Fruit fly (Drosophila melanogaster) whole organism, prepupa: ENCODE data around the gene CG32641.

Experiments
- CG10669 ChIP-seq: fragments of 200-800 bp; sonication (Bioruptor generic); optimal IDR thresholded peaks from 3 replicates; lab custom pipeline; 2018; ENCODE audit warnings: missing biosample characterization, mild to moderate bottlenecking, missing genetic modification characterization, moderate library complexity
- CG11294 ChIP-seq: fragments of 200-800 bp; sonication (Bioruptor generic); IDR thresholded peaks from 2 replicates; pipeline ENCODE4 v1.3.6; 2022; ENCODE audit warnings: missing biosample characterization, missing genetic modification characterization
- CG11902 ChIP-seq: fragments of 200-800 bp; sonication (Bioruptor generic); optimal IDR thresholded peaks from 3 replicates; lab custom pipeline; 2016; ENCODE audit warnings: missing biosample characterization, missing genetic modification characterization
- CG15336 ChIP-seq: fragments of 200-800 bp; sonication (Bioruptor generic); IDR thresholded peaks from 2 replicates; pipeline ENCODE4 v1.3.6; 2022; ENCODE audit warnings: missing biosample characterization, missing genetic modification characterization
- CG3032 ChIP-seq: fragments of 200-800 bp; optimal IDR thresholded peaks from 2 replicates; lab custom pipeline; 2019; ENCODE audit warnings: missing biosample characterization, mild to moderate bottlenecking, missing genetic modification characterization, moderate library complexity
- CG32006 ChIP-seq: fragments of 200-800 bp; sonication (Bioruptor generic); optimal IDR thresholded peaks from 3 replicates; lab custom pipeline; 2017; ENCODE audit warnings: missing biosample characterization, mild to moderate bottlenecking, missing genetic modification characterization
- CG34406 ChIP-seq: fragments of 200-800 bp; sonication (Bioruptor generic); optimal IDR thresholded peaks from 3 replicates; lab custom pipeline; 2016; ENCODE audit warnings: missing biosample characterization, missing genetic modification characterization
- CG3919 ChIP-seq: fragments of 200-800 bp; sonication (Bioruptor generic); optimal IDR thresholded peaks from 3 replicates; lab custom pipeline; 2016; ENCODE audit warnings: missing biosample characterization, missing genetic modification characterization
- CG4318 ChIP-seq: fragments of 200-800 bp; sonication (Bioruptor generic); optimal IDR thresholded peaks from 3 replicates; lab custom pipeline; 2017; ENCODE audit warnings: missing biosample characterization, mild to moderate bottlenecking, missing genetic modification characterization
- CG6163 ChIP-seq: fragments of 200-800 bp; sonication (Bioruptor generic); IDR thresholded peaks from 3 replicates; pipeline ENCODE4 v1.3.6; 2022; ENCODE audit warnings: missing biosample characterization, missing genetic modification characterization
- CG6276 ChIP-seq: fragments of 200-800 bp; sonication (Bioruptor generic); optimal IDR thresholded peaks from 2 replicates; lab custom pipeline; 2017; ENCODE audit warnings: missing biosample characterization, mild to moderate bottlenecking, missing genetic modification characterization
- CG6792 ChIP-seq: fragments of 200-800 bp; sonication (Bioruptor generic); optimal IDR thresholded peaks from 3 replicates; lab custom pipeline; 2016; ENCODE audit warnings: missing biosample characterization, missing genetic modification characterization
- CG7368 ChIP-seq: fragments of 200-800 bp; sonication (Bioruptor generic); optimal IDR thresholded peaks from 3 replicates; lab custom pipeline; 2016; ENCODE audit warnings: missing biosample characterization, missing genetic modification characterization
- CG8119 ChIP-seq: fragments of 200-800 bp; sonication (Bioruptor generic); IDR thresholded peaks from 3 replicates; pipeline ENCODE4 v1.3.6; 2022; ENCODE audit warnings: missing biosample characterization, missing genetic modification characterization
- CG8319 ChIP-seq: fragments of 200-800 bp; sonication (Bioruptor generic); optimal IDR thresholded peaks from 3 replicates; lab custom pipeline; 2016; ENCODE audit warnings: missing biosample characterization, missing genetic modification characterization
- CG8632 ChIP-seq: fragments of 200-800 bp; sonication (Bioruptor generic); optimal IDR thresholded peaks from 3 replicates; lab custom pipeline; 2016; ENCODE audit warnings: missing biosample characterization, missing genetic modification characterization
- CG9139 ChIP-seq: fragments of 200-800 bp; sonication (Bioruptor generic); optimal IDR thresholded peaks from 3 replicates; lab custom pipeline; 2017; ENCODE audit warnings: missing biosample characterization, mild to moderate bottlenecking, missing genetic modification characterization
- Ets21C ChIP-seq: fragments of 200-800 bp; sonication (Bioruptor generic); optimal IDR thresholded peaks from 3 replicates; lab custom pipeline; 2016; ENCODE audit warnings: missing biosample characterization, missing genetic modification characterization
- Lpt ChIP-seq: fragments of 200-800 bp; sonication (Bioruptor generic); optimal IDR thresholded peaks from 3 replicates; lab custom pipeline; 2016; ENCODE audit warnings: missing biosample characterization, missing genetic modification characterization
- OdsH ChIP-seq: fragments of 200-800 bp; sonication (Bioruptor generic); optimal IDR thresholded peaks from 3 replicates; lab custom pipeline; 2016; ENCODE audit warnings: missing biosample characterization, missing genetic modification characterization
- Sox102F ChIP-seq: fragments of 200-800 bp; sonication (Bioruptor generic); optimal IDR thresholded peaks from 2 replicates; lab custom pipeline; 2016; ENCODE audit warnings: missing biosample characterization, mild to moderate bottlenecking, missing genetic modification characterization
- Sox15 ChIP-seq: fragments of 200-800 bp; sonication (Bioruptor generic); optimal IDR thresholded peaks from 3 replicates; lab custom pipeline; 2016; ENCODE audit warnings: missing biosample characterization, missing genetic modification characterization
- acj6 ChIP-seq: fragments of 200-800 bp; sonication (Bioruptor generic); optimal IDR thresholded peaks from 3 replicates; lab custom pipeline; 2016; ENCODE audit warnings: missing biosample characterization, missing genetic modification characterization
- eg ChIP-seq: fragments of 200-800 bp; sonication (Bioruptor generic); IDR thresholded peaks from 3 replicates; pipeline ENCODE4 v1.3.6; 2022; ENCODE audit warnings: missing biosample characterization, missing genetic modification characterization
- fd85E ChIP-seq: fragments of 200-800 bp; sonication (Bioruptor generic); optimal IDR thresholded peaks from 3 replicates; lab custom pipeline; 2016; ENCODE audit warnings: missing biosample characterization, missing genetic modification characterization
- fkh ChIP-seq: fragments of 200-800 bp; sonication (Bioruptor generic); optimal IDR thresholded peaks from 3 replicates; lab custom pipeline; 2017; ENCODE audit warnings: missing biosample characterization, mild to moderate bottlenecking, missing genetic modification characterization, moderate library complexity
- net ChIP-seq: fragments of 200-800 bp; sonication (Bioruptor generic); optimal IDR thresholded peaks from 3 replicates; lab custom pipeline; 2016; ENCODE audit warnings: missing biosample characterization, missing genetic modification characterization
- salr ChIP-seq, 2 experiments: fragments of 200-800 bp; sonication (Bioruptor generic); optimal IDR thresholded peaks; 3 replicates each; lab custom pipeline; 2016 to 2018; ENCODE audit warnings: missing biosample characterization in 2 of 2, missing genetic modification characterization in 2 of 2, mild to moderate bottlenecking in 1 of 2
- ss ChIP-seq, 2 experiments: fragments of 200-800 bp; sonication (Bioruptor generic); optimal IDR thresholded peaks; 2 replicates in 1 of 2; 3 replicates in 1 of 2; lab custom pipeline; 2017 to 2018; ENCODE audit warnings: mild to moderate bottlenecking in 2 of 2, missing biosample characterization in 2 of 2, missing genetic modification characterization in 2 of 2, moderate library complexity in 1 of 2
- topi ChIP-seq: fragments of 200-800 bp; sonication (Bioruptor generic); optimal IDR thresholded peaks from 3 replicates; lab custom pipeline; 2016; ENCODE audit warnings: missing biosample characterization, missing genetic modification characterization
- vri ChIP-seq: fragments of 200-800 bp; sonication (Bioruptor generic); optimal IDR thresholded peaks from 3 replicates; lab custom pipeline; 2016; ENCODE audit warnings: missing biosample characterization, mild to moderate bottlenecking, missing genetic modification characterization

CG32641 gene

DNA sequence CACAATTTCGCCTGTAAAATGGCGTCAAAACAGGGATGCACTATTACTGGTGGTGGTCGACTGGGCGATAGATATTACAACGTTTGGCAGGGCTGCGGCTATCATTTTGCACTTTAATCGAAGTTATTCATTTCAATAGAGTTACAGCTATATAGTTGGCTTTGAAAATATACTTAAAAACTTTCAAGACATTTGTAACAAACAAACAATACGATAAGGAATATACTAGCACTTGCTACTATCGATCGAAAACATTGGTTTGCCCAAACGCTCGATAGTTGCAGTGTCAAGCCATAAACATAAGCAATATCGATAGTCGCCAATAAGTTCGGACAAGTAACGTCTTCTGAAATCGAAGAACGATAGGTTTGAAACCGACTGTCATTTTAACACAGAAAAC is 24.8 kb upstream of the CG32641 start, which contains the start of the genes Bap60 and CG12096 (continued):
- TF ChIP-seq CG3032 (tag; lab: Kevin White, UChicago) (peak; percentile 81), Lpt (GFP tag; lab: Kevin White, UChicago) (peak; percentile 25), Sox102F (GFP tag; lab: Kevin White, UChicago) (no peak), salr (GFP tag; optimal IDR thresholded peaks at IDR 0.05; lab: Kevin White, UChicago) (peak in 1 of 2 experiments; percentile 43), CG11902 (GFP tag; lab: Kevin White, UChicago) (peak; percentile 58), CG32006 (GFP tag; lab: Kevin White, UChicago) (peak; percentile 75), CG11294 (no peak; the same call in 1 of the 2 replicates)

DNA sequence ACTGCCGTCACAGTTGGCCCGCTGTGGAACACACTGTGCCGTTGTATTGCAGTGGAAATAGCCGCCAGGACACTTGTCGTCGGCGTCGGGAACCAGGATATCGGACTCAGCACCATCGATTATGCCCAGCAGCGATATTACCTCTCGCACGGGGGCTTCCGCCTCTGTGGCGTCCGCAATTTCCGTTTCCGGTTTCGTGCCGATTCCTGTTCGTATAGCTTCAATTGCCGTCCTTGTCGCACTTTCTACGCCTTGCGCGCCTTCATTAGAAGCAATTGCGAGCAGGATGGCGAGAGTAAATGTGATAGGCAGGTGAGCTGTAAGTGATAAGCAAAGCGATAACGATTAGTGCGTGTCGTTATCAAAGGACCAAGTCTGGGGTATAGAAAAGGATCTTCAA is 11.4 kb upstream of the CG32641 start:
- TF ChIP-seq CG6276 (GFP tag; lab: Kevin White, UChicago) (no peak), OdsH (GFP tag; lab: Kevin White, UChicago) (no peak), CG15336 (GFP tag; lab: Robert Waterston, UW) (no peak), CG4318 (GFP tag; lab: Kevin White, UChicago) (no peak), ss (GFP tag; optimal IDR thresholded peaks at IDR 0.05; lab: Kevin White, UChicago) (no peak), Sox102F (GFP tag; lab: Kevin White, UChicago) (no peak), CG6163 (GFP tag; lab: Robert Waterston, UW) (no peak), CG7368 (GFP tag; lab: Kevin White, UChicago) (no peak), CG32006 (GFP tag; lab: Kevin White, UChicago) (no peak), CG34406 (GFP tag; lab: Kevin White, UChicago) (no peak), vri (GFP tag; lab: Kevin White, UChicago) (no peak)

DNA sequence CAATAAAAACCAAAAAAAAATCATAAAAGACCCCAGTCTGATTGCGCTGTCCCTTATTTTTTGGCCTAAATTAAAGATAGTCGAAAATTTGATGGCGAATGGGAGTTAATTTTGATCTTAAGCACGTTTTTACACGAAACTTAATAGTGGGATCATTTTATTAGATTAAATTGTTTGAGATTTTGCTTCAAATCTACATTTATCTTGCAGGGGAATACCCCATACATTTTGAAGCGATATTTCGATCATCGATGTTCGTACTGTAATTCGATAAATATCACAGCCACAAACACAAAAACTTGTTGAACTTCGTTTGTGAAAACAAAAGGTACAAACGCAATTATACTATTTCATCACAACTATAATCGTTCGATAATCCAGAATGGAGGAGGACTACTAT is 6.6 kb upstream of the CG32641 start, which contains the start of gene CG32640:
CG32640 (plus strand) TSS at position 286 of the 400 bp plus-strand sequence.
- TF ChIP-seq CG15336 (GFP tag; lab: Robert Waterston, UW) (peak; percentile 34; the same call in 1 of the 2 replicates), eg (GFP tag; lab: Robert Waterston, UW) (peak; percentile 50; the same call in 1 of the 3 replicates)

DNA sequence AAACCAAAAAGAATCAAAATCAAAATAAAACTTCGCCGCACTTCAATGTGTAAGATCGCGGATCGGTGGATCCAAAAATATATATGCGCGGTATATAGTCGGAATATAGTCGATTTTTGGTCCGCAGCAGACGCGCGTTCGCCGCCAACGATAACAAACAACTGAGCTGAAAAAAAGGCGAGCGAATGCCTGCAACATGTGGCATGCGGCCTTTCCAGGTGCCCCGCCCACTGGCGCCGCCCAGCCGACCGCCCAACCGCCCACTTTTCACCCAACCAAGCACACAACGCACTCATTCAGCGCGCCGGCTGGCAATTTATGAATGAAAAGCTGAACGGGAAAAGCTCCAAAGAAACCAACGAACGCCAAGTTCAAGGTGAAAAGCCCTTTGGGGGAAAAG is 4.8 kb downstream of the CG32641 start, which contains the start of gene Lgr4:
Lgr4 (minus strand) TSS at position 133 of the 400 bp plus-strand sequence.
- TF ChIP-seq salr (GFP tag; optimal IDR thresholded peaks at IDR 0.05; lab: Kevin White, UChicago) (peak in 1 of 2 experiments; percentile 2), CG9139 (GFP tag; lab: Kevin White, UChicago) (no peak), CG6163 (GFP tag; lab: Robert Waterston, UW) (0 out of 3 replicates have a peak, but pooled peaks have one; percentile 34)

DNA sequence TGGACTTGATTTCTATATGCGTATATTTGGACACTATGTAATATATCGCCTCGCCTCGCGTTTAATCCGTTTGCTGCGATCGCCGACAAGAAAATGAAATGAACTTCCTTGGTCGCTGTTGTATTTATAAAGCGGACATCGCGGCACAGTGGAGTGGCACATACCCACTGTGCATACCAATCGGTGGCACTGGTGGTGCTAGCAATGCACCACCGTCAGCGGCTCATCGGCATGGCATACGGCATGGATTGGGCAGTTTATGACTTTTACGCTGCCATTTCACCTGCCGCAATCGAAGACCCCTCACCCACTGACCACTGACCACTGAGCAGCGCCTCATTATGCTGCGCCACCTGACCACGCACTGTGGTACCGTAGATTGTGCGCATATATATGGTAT is 7.5 kb downstream of the CG32641 start, which contains the start of gene CG12723:
CG12723 (minus strand) TSS at position 101 of the 400 bp plus-strand sequence.
- no peak for TF ChIP-seq fkh (GFP tag; lab: Kevin White, UChicago)
- no peak for TF ChIP-seq vri (GFP tag; lab: Kevin White, UChicago)
- no peak for TF ChIP-seq CG10669 (GFP tag; lab: Kevin White, UChicago)
- TF ChIP-seq Sox15 (GFP tag; lab: Kevin White, UChicago), result no peak
- no peak for TF ChIP-seq salr (GFP tag; optimal IDR thresholded peaks at IDR 0.05; lab: Kevin White, UChicago)
- no peak for TF ChIP-seq Ets21C (GFP tag; lab: Kevin White, UChicago)
- no peak for TF ChIP-seq CG8319 (GFP tag; lab: Kevin White, UChicago)
- TF ChIP-seq acj6 (GFP tag; lab: Kevin White, UChicago), result no peak
- no peak for TF ChIP-seq CG6792
- TF ChIP-seq CG6276 (GFP tag; lab: Kevin White, UChicago), result no peak
- TF ChIP-seq net, result no peak
- TF ChIP-seq topi, result no peak
- TF ChIP-seq CG15336 (GFP tag; lab: Robert Waterston, UW), result no peak
- no peak for TF ChIP-seq CG3919 (GFP tag; lab: Kevin White, UChicago)
- no peak for TF ChIP-seq CG8119 (GFP tag; lab: Robert Waterston, UW)
- TF ChIP-seq CG32006 (GFP tag; lab: Kevin White, UChicago), result no peak
- TF ChIP-seq ss (GFP tag; optimal IDR thresholded peaks at IDR 0.05; lab: Kevin White, UChicago), result no peak
- TF ChIP-seq, all 60 proteins: peak for 0

DNA sequence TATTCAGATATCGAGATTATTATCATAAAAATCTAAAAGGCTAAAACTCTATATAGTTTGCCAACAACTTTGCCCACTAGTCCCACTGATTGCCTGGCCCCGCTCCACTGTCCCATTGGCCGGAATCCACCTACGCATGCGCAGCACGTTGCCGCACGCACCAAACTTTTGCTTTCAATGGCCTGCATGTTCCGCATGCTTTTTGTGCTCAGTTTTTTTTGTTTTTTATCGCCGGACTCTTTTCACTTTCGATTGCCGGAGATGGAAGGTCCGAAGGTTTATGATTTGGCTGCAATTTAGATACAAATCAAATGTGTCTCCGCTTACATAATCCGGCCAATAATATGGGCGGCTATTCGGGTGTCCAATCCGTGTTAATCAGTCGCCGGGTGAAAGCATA is 8.0 kb downstream of the CG32641 start:
- TF ChIP-seq fd85E (no peak), CG8632 (GFP tag; lab: Kevin White, UChicago) (no peak)
